Worm (Caenorhabditis elegans) whole organism, dauer: Measurements from ENCODE around the gene W06F12.3.

Source experiments
- unc-62 ChIP-seq: sonication (generic microtip); optimal IDR thresholded peaks from 2 replicates; lab custom pipeline; 2017; ENCODE audit warnings: missing biosample characterization, missing genetic modification reagents, missing genetic modification characterization

The W06F12.3 gene

ce11 chrIII:13718403-13718969 lies 16.3 kb upstream of the W06F12.3 start:
- no peak for TF ChIP-seq unc-62 (GFP tag; lab: Kevin White, UChicago)

- TF ChIP-seq unc-62 (GFP tag; lab: Kevin White, UChicago), result no peak
Observed at ce11 chrIII:13719247-13719758, 15.5 kb upstream of the W06F12.3 start.

ce11 chrIII:13720190-13720741 lies 14.6 kb upstream of the W06F12.3 start:
- no peak for TF ChIP-seq unc-62 (GFP tag; lab: Kevin White, UChicago)

ce11 chrIII:13721066-13721465 lies 13.8 kb upstream of the W06F12.3 start:
- no peak for TF ChIP-seq unc-62 (GFP tag; lab: Kevin White, UChicago)

DNA sequence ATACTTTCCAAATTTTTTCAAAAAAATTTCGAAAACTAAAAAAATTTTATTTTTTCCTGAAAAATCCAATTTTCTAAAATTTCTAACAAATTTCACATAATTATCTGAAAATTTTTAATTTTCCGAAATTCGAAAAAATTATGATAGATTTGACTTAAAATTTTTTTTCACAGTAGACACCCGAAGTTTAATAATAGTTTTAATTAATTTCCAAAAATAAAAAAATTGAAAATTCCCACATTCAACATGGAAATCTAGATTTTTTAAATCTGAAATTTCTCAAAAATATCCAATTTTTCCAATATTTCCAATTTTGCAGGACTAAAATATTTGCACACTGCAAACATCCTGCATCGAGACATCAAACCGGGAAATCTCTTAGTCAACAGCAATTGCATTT lies 12.9 kb upstream of the W06F12.3 start:
- TF ChIP-seq unc-62 (GFP tag; lab: Kevin White, UChicago), result no peak

DNA sequence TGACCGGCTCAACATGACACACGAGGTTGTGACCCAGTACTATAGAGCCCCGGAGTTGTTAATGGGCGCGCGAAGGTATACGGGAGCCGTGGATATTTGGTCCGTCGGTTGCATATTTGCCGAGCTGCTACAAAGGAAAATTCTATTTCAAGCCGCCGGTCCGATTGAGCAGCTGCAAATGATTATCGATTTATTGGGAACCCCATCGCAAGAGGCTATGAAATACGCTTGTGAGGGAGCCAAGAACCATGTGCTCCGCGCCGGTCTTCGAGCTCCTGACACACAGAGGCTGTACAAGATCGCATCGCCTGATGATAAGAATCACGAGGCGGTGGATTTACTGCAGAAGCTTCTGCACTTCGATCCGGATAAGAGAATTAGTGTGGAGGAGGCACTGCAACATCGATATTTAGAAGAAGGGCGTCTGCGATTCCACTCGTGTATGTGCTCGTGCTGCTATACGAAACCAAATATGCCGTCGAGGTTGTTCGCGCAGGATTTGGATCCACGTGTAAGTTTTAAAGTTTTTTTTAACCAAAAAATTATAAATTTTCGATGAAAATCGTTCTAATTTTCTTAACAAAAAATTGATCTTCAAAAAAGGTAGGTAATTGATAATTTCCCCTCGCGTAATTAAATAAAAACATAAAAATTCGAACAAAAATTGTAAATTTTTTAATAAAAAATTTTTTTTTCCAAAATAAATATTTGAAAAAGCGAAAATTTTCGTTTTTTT lies 12.3 kb upstream of the W06F12.3 start:
- no peak for TF ChIP-seq unc-62 (GFP tag; lab: Kevin White, UChicago)

DNA sequence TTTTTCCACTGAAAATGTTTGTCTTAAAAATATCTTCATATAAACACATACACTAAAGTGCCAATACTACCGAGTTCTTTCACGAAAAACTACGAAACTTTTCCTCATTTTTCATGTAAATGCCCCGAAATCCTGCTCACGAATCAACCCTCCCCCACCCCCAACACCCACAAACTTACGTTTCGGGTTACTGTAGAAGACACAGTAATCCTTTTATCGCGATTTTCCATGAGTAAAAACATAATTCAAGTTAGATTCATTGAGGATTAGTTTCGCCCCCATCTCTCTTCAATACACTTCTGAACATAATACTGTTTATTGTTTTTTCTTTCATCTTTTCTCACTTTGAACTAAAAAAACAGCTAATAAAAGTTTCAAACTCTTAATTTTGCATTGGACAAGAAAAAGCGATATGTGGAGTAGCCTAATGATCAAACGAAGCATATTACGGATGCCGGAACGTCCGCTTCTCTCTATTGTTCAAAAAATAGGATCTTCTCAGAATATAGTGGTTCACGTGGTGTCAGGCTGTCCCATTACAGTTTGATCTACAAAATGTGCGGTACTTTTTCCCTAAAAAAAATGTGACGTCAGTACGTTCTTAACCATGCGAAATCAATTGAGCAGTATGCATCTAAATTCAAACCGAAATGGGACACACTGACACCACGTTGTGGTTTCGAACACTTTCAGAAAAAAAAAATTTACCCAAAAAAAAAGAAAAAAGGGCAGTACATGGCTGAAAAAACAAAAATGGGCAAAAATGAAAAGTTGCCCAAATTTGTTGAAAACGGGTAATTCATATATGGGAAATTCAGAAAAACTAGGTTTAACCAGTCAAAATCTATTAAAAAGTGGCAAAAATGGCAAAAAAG lies 10.6 kb upstream of the W06F12.3 start:
- no peak for TF ChIP-seq unc-62 (GFP tag; lab: Kevin White, UChicago)

ce11 chrIII:13729760-13730159 lies 5.1 kb upstream of the W06F12.3 start:
- TF ChIP-seq unc-62 (GFP tag; lab: Kevin White, UChicago), result no peak

DNA sequence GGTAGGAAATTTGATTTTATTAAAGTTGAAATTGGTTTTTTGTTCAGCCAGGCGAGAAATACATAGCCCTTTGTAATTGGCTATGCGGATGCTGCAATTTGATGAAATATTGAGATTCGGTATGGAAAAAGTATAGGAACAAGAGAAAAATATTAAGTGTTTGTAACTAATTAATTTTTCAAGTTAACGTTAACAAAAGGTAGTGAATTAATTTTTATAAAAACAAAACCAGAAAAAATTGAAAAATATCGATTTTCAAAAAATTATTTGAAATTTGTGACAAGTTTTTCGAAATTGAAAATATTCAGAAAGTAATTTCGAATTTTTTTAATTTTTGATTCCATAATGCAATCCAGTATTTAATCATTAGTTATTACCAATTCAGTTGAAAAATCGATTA lies 3.2 kb upstream of the W06F12.3 start, which contains the start of gene W06F12.2:
Gene W06F12.2 (minus strand): TSS at position 101 of the 400 bp plus-strand sequence.
- TF ChIP-seq unc-62 (GFP tag; lab: Kevin White, UChicago), result no peak

- TF ChIP-seq unc-62 (GFP tag; lab: Kevin White, UChicago), result no peak
Observed at ce11 chrIII:13732665-13733064, 2.2 kb upstream of the W06F12.3 start.

ce11 chrIII:13733833-13734232 lies 997 bp upstream of the W06F12.3 start:
- TF ChIP-seq unc-62 (GFP tag; lab: Kevin White, UChicago), result no peak

- TF ChIP-seq unc-62 (GFP tag; lab: Kevin White, UChicago), result no peak
Observed at ce11 chrIII:13741410-13741809, 6.6 kb downstream of the W06F12.3 start.

- TF ChIP-seq unc-62 (GFP tag; lab: Kevin White, UChicago), result no peak
Observed at ce11 chrIII:13742028-13742427, 7.2 kb downstream of the W06F12.3 start.

DNA sequence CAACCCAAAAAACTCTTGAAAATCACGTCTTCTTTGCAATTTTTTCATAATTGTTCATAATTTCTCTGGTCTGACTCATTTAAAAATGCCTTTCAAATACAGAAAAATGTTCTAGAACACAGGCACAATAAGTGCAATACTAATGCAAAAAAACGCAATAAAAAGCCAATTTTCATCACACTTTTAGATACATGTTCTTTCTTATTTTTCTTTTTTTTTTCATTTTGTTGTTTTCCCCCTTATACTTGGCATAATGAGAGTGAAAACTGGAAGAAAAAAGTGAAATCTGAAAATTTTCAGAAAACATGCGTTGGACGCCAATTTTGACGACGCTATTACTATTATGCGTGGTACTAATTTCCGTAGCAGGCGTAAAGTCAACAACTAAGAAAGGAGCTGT lies 9.1 kb downstream of the W06F12.3 start, which contains the start of gene tyr-2:
Gene tyr-2 (plus strand): TSS at position 301 of the 400 bp plus-strand sequence.
- no peak for TF ChIP-seq unc-62 (GFP tag; lab: Kevin White, UChicago)

- no peak for TF ChIP-seq unc-62 (GFP tag; lab: Kevin White, UChicago)
Observed at ce11 chrIII:13748312-13748711, 13.5 kb downstream of the W06F12.3 start, which contains the start of gene K08E3.2. K08E3.2 (minus strand) TSS chrIII:13748686.
